Worm (Caenorhabditis elegans) whole organism, L3 larva: ENCODE data around the gene aqp-5.

ENCODE experiments used
- ama-1 ChIP-seq: fragments of 150-350 bp; optimal IDR thresholded peaks from 2 replicates; lab custom pipeline; 2018
- elt-1 ChIP-seq: fragments of 150-350 bp; optimal IDR thresholded peaks from 2 replicates; lab custom pipeline; 2014; ENCODE audit warnings: missing biosample characterization, missing genetic modification characterization
- elt-2 ChIP-seq: sonication (generic microtip); optimal IDR thresholded peaks from 2 replicates; lab custom pipeline; 2016; ENCODE audit warnings: missing genetic modification reagents, mild to moderate bottlenecking, missing genetic modification characterization, missing compliant biosample characterization
- fkh-10 ChIP-seq: sonication (generic microtip); optimal IDR thresholded peaks from 2 replicates; lab custom pipeline; 2017; ENCODE audit warnings: missing biosample characterization, missing genetic modification reagents, missing genetic modification characterization
- fos-1 ChIP-seq: fragments of 150-350 bp; optimal IDR thresholded peaks from 2 replicates; lab custom pipeline; 2014; ENCODE audit warnings: missing biosample characterization, missing genetic modification characterization
- lin-15B ChIP-seq: fragments of 150-350 bp; optimal IDR thresholded peaks from 2 replicates; lab custom pipeline; 2014; ENCODE audit warnings: missing biosample characterization, missing genetic modification characterization
- nhr-12 ChIP-seq: fragments of 150-350 bp; optimal IDR thresholded peaks from 2 replicates; lab custom pipeline; 2014; ENCODE audit warnings: missing biosample characterization, missing genetic modification characterization
- nhr-237 ChIP-seq: fragments of 150-350 bp; optimal IDR thresholded peaks from 2 replicates; lab custom pipeline; 2014; ENCODE audit warnings: missing biosample characterization, missing genetic modification characterization
- nhr-28 ChIP-seq: fragments of 150-350 bp; optimal IDR thresholded peaks from 2 replicates; lab custom pipeline; 2014; ENCODE audit warnings: missing biosample characterization, missing genetic modification characterization
- pha-4 ChIP-seq: fragments of 150-350 bp; optimal IDR thresholded peaks from 2 replicates; lab custom pipeline; 2014; ENCODE audit warnings: missing biosample characterization, missing genetic modification reagents, missing genetic modification characterization
- pqm-1 ChIP-seq: fragments of 150-350 bp; optimal IDR thresholded peaks from 2 replicates; lab custom pipeline; 2017; ENCODE audit warnings: missing biosample characterization, missing genetic modification characterization, inconsistent platforms
- snpc-4 ChIP-seq: fragments of 150-350 bp; optimal IDR thresholded peaks from 2 replicates; lab custom pipeline; 2014; ENCODE audit warnings: missing biosample characterization, missing genetic modification characterization
- ztf-4 ChIP-seq: fragments of 150-350 bp; optimal IDR thresholded peaks from 2 replicates; lab custom pipeline; 2014; ENCODE audit warnings: missing biosample characterization, missing genetic modification characterization

ce11 chrV:10460685-10461084, 30.9 kb upstream of the aqp-5 start:
- TF ChIP-seq nhr-237 (tag; lab: Kevin White, UChicago) (no peak), fos-1 (tag; lab: Kevin White, UChicago) (no peak), ztf-4 (tag; lab: Kevin White, UChicago) (no peak), elt-1 (tag; lab: Kevin White, UChicago) (no peak), pqm-1 (no peak), nhr-12 (no peak), ama-1 (lab: Kevin White, UChicago) (no peak), lin-15B (no peak), pha-4 (tag; lab: Kevin White, UChicago) (no peak), fkh-10 (GFP tag; lab: Kevin White, UChicago) (no peak), snpc-4 (tag; lab: Kevin White, UChicago) (no peak), nhr-28 (tag; lab: Kevin White, UChicago) (no peak), elt-2 (tag; lab: Kevin White, UChicago) (no peak)
